Fruit fly (Drosophila melanogaster) Kc167 (cell line): ENCODE measurements around the gene Pif2.

ENCODE experiments used
- Myc ChIP-seq: fragments of >200 bp; optimal IDR thresholded peaks from 2 replicates; lab custom pipeline; 2017; ENCODE audit warnings: missing external identifiers
- Sin3A ChIP-seq: fragments of >200 bp; optimal IDR thresholded peaks from 2 replicates; lab custom pipeline; 2018; ENCODE audit warnings: missing external identifiers
- h ChIP-seq: fragments of >200 bp; optimal IDR thresholded peaks from 3 replicates; lab custom pipeline; 2018; ENCODE audit warnings: missing external identifiers
- insv ChIP-seq: fragments of >200 bp; optimal IDR thresholded peaks from 3 replicates; lab custom pipeline; 2018; ENCODE audit warnings: missing external identifiers
- psq ChIP-seq: fragments of >200 bp; optimal IDR thresholded peaks from 2 replicates; lab custom pipeline; 2017; ENCODE audit warnings: missing external identifiers
- ttk ChIP-seq: sonication (Bioruptor generic); optimal IDR thresholded peaks from 2 replicates; lab custom pipeline; 2017; ENCODE audit warnings: missing external identifiers

DNA sequence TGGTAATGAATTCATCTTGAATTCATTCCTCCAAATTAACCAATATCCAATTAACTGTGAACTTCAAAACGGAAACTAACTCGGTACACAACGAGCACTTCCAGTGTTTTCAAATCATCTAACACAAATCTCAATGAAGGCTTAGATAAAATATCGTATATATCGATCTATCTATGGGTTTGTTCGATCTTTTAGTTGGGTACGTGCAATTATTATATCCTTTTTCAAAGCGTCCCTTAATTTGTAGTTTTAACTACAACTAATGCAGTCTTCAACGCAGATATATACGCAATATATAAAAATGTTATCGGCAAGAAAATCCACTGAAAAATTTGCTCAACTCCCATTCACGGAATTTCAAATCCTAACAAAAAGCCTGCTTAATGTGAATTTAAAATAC lies 49.1 kb downstream of the Pif2 start, which contains the start of gene CG1138:
- TF ChIP-seq insv (no peak), psq (lab: Kevin White, UChicago) (no peak), h (lab: Kevin White, UChicago) (no peak), ttk (lab: Kevin White, UChicago) (no peak), Sin3A (no peak), Myc (lab: Kevin White, UChicago) (no peak)
